Worm (Caenorhabditis elegans) whole organism, young adult: ENCODE measurements around the gene sid-2.

Experiments used
- F52B5.7 ChIP-seq: sonication (generic microtip); optimal IDR thresholded peaks from 2 replicates; lab custom pipeline; 2016; ENCODE audit warnings: mild to moderate bottlenecking, missing genetic modification characterization, missing compliant biosample characterization
- aptf-3 ChIP-seq: fragments of 200-800 bp; sonication (Bioruptor generic); IDR thresholded peaks from 2 replicates; pipeline ENCODE4 v1.3.6; 2022; ENCODE audit warnings: missing genetic modification characterization, missing compliant biosample characterization
- attf-3 ChIP-seq: fragments of 200-800 bp; sonication (Bioruptor generic); conservative IDR thresholded peaks from 2 replicates; pipeline ENCODE4 v1.3.6; 2022; ENCODE audit warnings: missing genetic modification reagents, missing genetic modification characterization, missing compliant biosample characterization
- cebp-2 ChIP-seq: fragments of 200-800 bp; sonication (Bioruptor generic); IDR thresholded peaks from 2 replicates; pipeline ENCODE4 v1.3.6; 2022; ENCODE audit warnings: missing genetic modification characterization, missing compliant biosample characterization
- mcd-1 ChIP-seq: fragments of 200-800 bp; sonication (Bioruptor generic); IDR thresholded peaks from 2 replicates; pipeline ENCODE4 v1.3.6; 2022; ENCODE audit warnings: missing genetic modification reagents, missing genetic modification characterization, missing compliant biosample characterization
- pha-4 ChIP-seq: fragments of 150-350 bp; sonication (generic microtip); optimal IDR thresholded peaks from 2 replicates; lab custom pipeline; 2014; ENCODE audit warnings: missing biosample characterization, missing genetic modification reagents, missing genetic modification characterization
- snpc-1.3 ChIP-seq: sonication (generic microtip); optimal IDR thresholded peaks from 2 replicates; lab custom pipeline; 2017; ENCODE audit warnings: missing genetic modification characterization, mild to moderate bottlenecking, missing compliant biosample characterization, antibody characterized with exemption, moderate library complexity, missing genotype, missing genetic modification reagents; ENCODE audit not compliant: insufficient read depth
- tbx-9 ChIP-seq: sonication (generic microtip); optimal IDR thresholded peaks from 2 replicates; lab custom pipeline; 2016; ENCODE audit warnings: borderline replicate concordance, missing genetic modification characterization, inconsistent platforms, missing compliant biosample characterization
- unc-62 ChIP-seq: fragments of 150-350 bp; optimal IDR thresholded peaks from 2 replicates; lab custom pipeline; 2014; ENCODE audit warnings: missing biosample characterization, missing genetic modification reagents, missing genetic modification characterization

DNA sequence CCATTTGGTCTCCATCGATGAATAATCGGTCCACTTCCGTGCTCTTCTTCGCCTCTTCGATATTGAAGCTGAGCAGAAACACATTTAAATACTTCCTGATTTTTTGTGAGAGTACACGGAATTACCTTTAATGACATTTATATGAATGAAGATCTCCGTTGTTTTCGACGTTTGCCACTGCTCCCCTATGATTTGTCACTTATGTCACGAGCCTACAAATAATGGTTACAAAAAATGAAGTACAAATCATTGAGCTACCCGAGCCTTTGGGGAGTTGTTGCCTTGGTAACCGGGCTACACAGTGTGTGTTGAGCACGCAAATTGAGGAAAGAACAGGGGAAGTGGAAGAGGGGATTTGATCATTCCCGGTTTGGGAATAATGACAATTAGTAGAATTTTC is 7.1 kb downstream of the sid-2 start, which contains the start of gene dyf-2:
- TF ChIP-seq unc-62 (GFP tag; lab: Kevin White, UChicago) (no peak), F52B5.7 (tag; lab: Kevin White, UChicago) (no peak), attf-3 (GFP tag; lab: Robert Waterston, UW) (no peak), cebp-2 (GFP tag; lab: Robert Waterston, UW) (no peak), aptf-3 (no peak), mcd-1 (GFP tag; lab: Robert Waterston, UW) (no peak), pha-4 (tag; lab: Kevin White, UChicago) (no peak), snpc-1.3 (tag; lab: Kevin White, UChicago) (no peak), tbx-9 (tag; lab: Kevin White, UChicago) (no peak)
